Worm (Caenorhabditis elegans): ENCODE results near the gene pir-1.

pir-1 gene

ce11 chrII:9177080-9177479 lies at the start of gene pir-1, which contains the start of gene sec-5:
TSS of gene pir-1 (plus strand) at chrII:9177300.
TSS of gene sec-5 (minus strand) at chrII:9177152.
- TF ChIP-seq lin-13 (tag; optimal IDR thresholded peaks at IDR 0.05) (peak; percentile 25), drap-1 (GFP tag; optimal IDR thresholded peaks at IDR 0.05) (no peak), ceh-39 (tag; optimal IDR thresholded peaks at IDR 0.05) (no peak), mls-2 (tag; optimal IDR thresholded peaks at IDR 0.05) (no peak), lin-32 (GFP tag; optimal IDR thresholded peaks at IDR 0.05) (no peak), blmp-1 (tag; optimal IDR thresholded peaks at IDR 0.05) (no peak), nhr-28 (tag; optimal IDR thresholded peaks at IDR 0.05) (no peak), M03D4.4 (tag; optimal IDR thresholded peaks at IDR 0.05) (no peak), bed-3 (GFP tag; optimal IDR thresholded peaks at IDR 0.05) (no peak), ces-1 (GFP tag; optimal IDR thresholded peaks at IDR 0.05) (peak; percentile 82), elt-1 (tag; optimal IDR thresholded peaks at IDR 0.05; ENCODE audit: borderline replicate concordance, insufficient read depth) (no peak), sptf-1 (tag; optimal IDR thresholded peaks at IDR 0.05) (no peak), nhr-12 (tag; optimal IDR thresholded peaks at IDR 0.05) (no peak), nhr-76 (tag; optimal IDR thresholded peaks at IDR 0.05) (no peak), flh-1 (GFP tag; optimal IDR thresholded peaks at IDR 0.05) (no peak), snpc-4 (tag; optimal IDR thresholded peaks at IDR 0.05) (no peak), nhr-2 (tag; optimal IDR thresholded peaks at IDR 0.05) (no peak), pha-4 (tag; optimal IDR thresholded peaks at IDR 0.05) (no peak), lsy-2 (tag; optimal IDR thresholded peaks at IDR 0.05) (peak; percentile 10), unc-62 (GFP tag; optimal IDR thresholded peaks at IDR 0.05) (no peak), zip-8 (tag; optimal IDR thresholded peaks at IDR 0.05) (no peak), ceh-83 (GFP tag; optimal IDR thresholded peaks at IDR 0.05) (no peak), ceh-43 (GFP tag; optimal IDR thresholded peaks at IDR 0.05) (peak; percentile 38), mep-1 (tag; optimal IDR thresholded peaks at IDR 0.05) (peak; percentile 42), cnd-1 (tag; optimal IDR thresholded peaks at IDR 0.05) (no peak), unc-39 (tag; optimal IDR thresholded peaks at IDR 0.05) (no peak), unc-120 (tag; optimal IDR thresholded peaks at IDR 0.05; ENCODE audit: poor library complexity, severe bottlenecking) (no peak)

- TF ChIP-seq flh-1 (GFP tag; optimal IDR thresholded peaks at IDR 0.05) (no peak), cnd-1 (tag; optimal IDR thresholded peaks at IDR 0.05) (no peak), hlh-1 (tag; optimal IDR thresholded peaks at IDR 0.05) (no peak), lin-13 (tag; optimal IDR thresholded peaks at IDR 0.05) (no peak), mep-1 (tag; optimal IDR thresholded peaks at IDR 0.05) (no peak), mab-5 (tag; optimal IDR thresholded peaks at IDR 0.05) (no peak), pha-4 (tag; optimal IDR thresholded peaks at IDR 0.05) (no peak)
Measured at ce11 chrII:9127379-9127778, 49.7 kb upstream of the pir-1 start.

ce11 chrII:9128132-9128531 lies 49.0 kb upstream of the pir-1 start:
- TF ChIP-seq M03D4.4 (tag; optimal IDR thresholded peaks at IDR 0.05) (no peak), elt-1 (tag; optimal IDR thresholded peaks at IDR 0.05; ENCODE audit: borderline replicate concordance, insufficient read depth) (peak; percentile 10), elt-3 (tag; optimal IDR thresholded peaks at IDR 0.05) (peak; percentile 91), lin-32 (GFP tag; optimal IDR thresholded peaks at IDR 0.05) (no peak), nhr-237 (tag; optimal IDR thresholded peaks at IDR 0.05) (peak; percentile 58)

- no peak for TF ChIP-seq M03D4.4 (tag; optimal IDR thresholded peaks at IDR 0.05)
Measured at ce11 chrII:9130339-9130738, 46.8 kb upstream of the pir-1 start.

ce11 chrII:9131363-9131762 lies 45.7 kb upstream of the pir-1 start, which contains the start of gene C16D2.1:
TSS of gene C16D2.1 (plus strand) at chrII:9131663.
- TF ChIP-seq ham-2 (GFP tag; optimal IDR thresholded peaks at IDR 0.05): no peak
- no peak for TF ChIP-seq elt-3 (tag; optimal IDR thresholded peaks at IDR 0.05)
- TF ChIP-seq mab-5 (tag; optimal IDR thresholded peaks at IDR 0.05): no peak
- no peak for TF ChIP-seq sptf-1 (tag; optimal IDR thresholded peaks at IDR 0.05)
- no peak for TF ChIP-seq elt-1 (tag; optimal IDR thresholded peaks at IDR 0.05; ENCODE audit: borderline replicate concordance, insufficient read depth)
- no peak for TF ChIP-seq mls-2 (tag; optimal IDR thresholded peaks at IDR 0.05)

Measured in whole organism, mixed stage, embryonic.